Worm (Caenorhabditis elegans) whole organism, L4 larva: ENCODE results near the gene nsun-5.

ENCODE experiments used
- nhr-28 ChIP-seq: fragments of 150-350 bp; optimal IDR thresholded peaks from 2 replicates; lab custom pipeline; 2014; ENCODE audit warnings: missing biosample characterization, missing genetic modification characterization
- nhr-48 ChIP-seq: sonication (generic microtip); optimal IDR thresholded peaks from 2 replicates; lab custom pipeline; 2016; ENCODE audit warnings: mild to moderate bottlenecking, missing genetic modification characterization, missing compliant biosample characterization
- nhr-77 ChIP-seq: fragments of 150-350 bp; optimal IDR thresholded peaks from 2 replicates; lab custom pipeline; 2014; ENCODE audit warnings: missing biosample characterization, missing genetic modification characterization
- pqm-1 ChIP-seq: sonication (generic microtip); optimal IDR thresholded peaks from 2 replicates; lab custom pipeline; 2017; ENCODE audit warnings: missing biosample characterization, missing genetic modification characterization

ce11 chrII:14946545-14946944 lies 22.9 kb upstream of the nsun-5 start:
- TF ChIP-seq nhr-77 (tag; lab: Kevin White, UChicago) = no peak
- no peak for TF ChIP-seq nhr-28 (tag; lab: Kevin White, UChicago)
- no peak for TF ChIP-seq nhr-48 (tag; lab: Kevin White, UChicago)
- TF ChIP-seq pqm-1 (tag; lab: Kevin White, UChicago) = no peak
